Worm (Caenorhabditis elegans) whole organism, L4 larva: ENCODE data around the gene clec-241.

ENCODE experiments used
- D1046.2 ChIP-seq: fragments of 200-800 bp; sonication (Bioruptor generic); IDR thresholded peaks from 2 replicates; pipeline ENCODE4 v1.3.6; 2022; ENCODE audit warnings: missing genetic modification characterization, missing compliant biosample characterization
- F44E2.7 ChIP-seq: fragments of 200-800 bp; sonication (Bioruptor generic); IDR thresholded peaks from 2 replicates; pipeline ENCODE4 v2.1.2; 2022; ENCODE audit warnings: missing genetic modification characterization, missing compliant biosample characterization
- ZK546.5 ChIP-seq, 2 experiments: sonication (generic microtip); optimal IDR thresholded peaks; 2 replicates each; lab custom pipeline; 2017; ENCODE audit warnings: missing biosample characterization in 2 of 2, missing genetic modification characterization in 2 of 2
- dve-1 ChIP-seq: sonication (generic microtip); optimal IDR thresholded peaks from 2 replicates; lab custom pipeline; 2017; ENCODE audit warnings: antibody characterized with exemption, mild to moderate bottlenecking, missing genetic modification characterization, missing compliant biosample characterization; ENCODE audit not compliant: insufficient read depth
- lin-1 ChIP-seq: fragments of 200-800 bp; sonication (Bioruptor generic); IDR thresholded peaks from 2 replicates; pipeline ENCODE4 v1.3.6; 2022; ENCODE audit warnings: missing genetic modification reagents, missing genetic modification characterization, missing compliant biosample characterization
- nhr-10 ChIP-seq: fragments of 150-350 bp; optimal IDR thresholded peaks from 2 replicates; lab custom pipeline; 2014; ENCODE audit warnings: missing biosample characterization, missing genetic modification characterization
- skn-1 ChIP-seq: fragments of 150-350 bp; optimal IDR thresholded peaks from 2 replicates; lab custom pipeline; 2014; ENCODE audit warnings: missing biosample characterization, missing genetic modification characterization
- unc-39 ChIP-seq: sonication (generic microtip); optimal IDR thresholded peaks from 2 replicates; lab custom pipeline; 2017; ENCODE audit warnings: missing biosample characterization, missing genetic modification characterization
- zag-1 ChIP-seq: fragments of 150-350 bp; optimal IDR thresholded peaks from 2 replicates; lab custom pipeline; 2014; ENCODE audit warnings: missing biosample characterization, missing genetic modification characterization

ce11 chrV:17030430-17030829 lies 17.3 kb upstream of the clec-241 start:
- no peak for TF ChIP-seq ZK546.5 (tag; optimal IDR thresholded peaks at IDR 0.05; lab: Kevin White, UChicago)
- no peak for TF ChIP-seq unc-39
- no peak for TF ChIP-seq dve-1
- no peak for TF ChIP-seq nhr-10 (tag; lab: Kevin White, UChicago)
- no peak for TF ChIP-seq zag-1 (tag; lab: Kevin White, UChicago)
- no peak for TF ChIP-seq F44E2.7 (GFP tag; lab: Robert Waterston, UW)
- TF ChIP-seq skn-1 (tag; lab: Kevin White, UChicago), result no peak
- no peak for TF ChIP-seq lin-1 (GFP tag; lab: Robert Waterston, UW)
- no peak for TF ChIP-seq D1046.2 (GFP tag; lab: Robert Waterston, UW)
